Worm (Caenorhabditis elegans) whole organism, late embryonic: ENCODE measurements around the gene K07F5.8.
A peak's percentile ranks its signal among the peaks of the same experiment; 100 is the strongest.

Experiments
- C08G9.2 ChIP-seq: sonication (generic microtip); optimal IDR thresholded peaks from 2 replicates; lab custom pipeline; 2016; ENCODE audit warnings: mild to moderate bottlenecking, missing genetic modification characterization, moderate library complexity, missing compliant biosample characterization
- C38D4.7 ChIP-seq: fragments of 200-800 bp; sonication (Bioruptor generic); optimal IDR thresholded peaks from 2 replicates; lab custom pipeline; 2018; ENCODE audit warnings: mild to moderate bottlenecking, missing genetic modification characterization, moderate library complexity, missing compliant biosample characterization
- F13H6.1 ChIP-seq: sonication (generic microtip); optimal IDR thresholded peaks from 2 replicates; lab custom pipeline; 2016; ENCODE audit warnings: missing genetic modification characterization, missing compliant biosample characterization
- K02D7.2 ChIP-seq: sonication (generic microtip); optimal IDR thresholded peaks from 2 replicates; lab custom pipeline; 2017; ENCODE audit warnings: mild to moderate bottlenecking, missing genetic modification characterization, missing compliant biosample characterization
- T23F11.4 ChIP-seq: fragments of 200-800 bp; sonication (Bioruptor generic); optimal IDR thresholded peaks from 2 replicates; lab custom pipeline; 2018; ENCODE audit warnings: mild to moderate bottlenecking, missing genetic modification characterization, missing compliant biosample characterization
- Y22D7AL.16 ChIP-seq: sonication (generic microtip); optimal IDR thresholded peaks from 2 replicates; lab custom pipeline; 2016; ENCODE audit warnings: missing genetic modification characterization, missing compliant biosample characterization
- ceh-14 ChIP-seq: sonication (generic microtip); optimal IDR thresholded peaks from 2 replicates; lab custom pipeline; 2016; ENCODE audit warnings: missing genotype, missing genetic modification characterization, missing compliant biosample characterization
- ceh-18 ChIP-seq: sonication (generic microtip); optimal IDR thresholded peaks from 2 replicates; lab custom pipeline; 2016; ENCODE audit warnings: missing genetic modification characterization, missing compliant biosample characterization
- ceh-19 ChIP-seq: fragments of 200-800 bp; sonication (Bioruptor generic); optimal IDR thresholded peaks from 2 replicates; lab custom pipeline; 2018; ENCODE audit warnings: mild to moderate bottlenecking, missing genetic modification characterization, missing compliant biosample characterization
- ceh-2 ChIP-seq: sonication (generic microtip); optimal IDR thresholded peaks from 2 replicates; lab custom pipeline; 2016; ENCODE audit warnings: missing genotype, missing genetic modification characterization, missing compliant biosample characterization
- ceh-31 ChIP-seq: sonication (generic microtip); optimal IDR thresholded peaks from 2 replicates; lab custom pipeline; 2016; ENCODE audit warnings: missing genetic modification characterization, missing compliant biosample characterization
- ceh-34 ChIP-seq: sonication (generic microtip); optimal IDR thresholded peaks from 2 replicates; lab custom pipeline; 2016; ENCODE audit warnings: mild to moderate bottlenecking, missing genetic modification characterization, missing compliant biosample characterization
- ceh-45 ChIP-seq: fragments of 200-800 bp; sonication (Bioruptor generic); IDR thresholded peaks from 2 replicates; pipeline ENCODE4 v1.3.6; 2022; ENCODE audit warnings: missing genetic modification reagents, missing genetic modification characterization, missing compliant biosample characterization
- ceh-48 ChIP-seq: sonication (generic microtip); optimal IDR thresholded peaks from 2 replicates; lab custom pipeline; 2016; ENCODE audit warnings: missing genetic modification characterization, inconsistent platforms, missing compliant biosample characterization
- ceh-6 ChIP-seq: fragments of 200-800 bp; sonication (Bioruptor generic); optimal IDR thresholded peaks from 2 replicates; lab custom pipeline; 2018; ENCODE audit warnings: mild to moderate bottlenecking, missing genetic modification characterization, missing compliant biosample characterization
- che-1 ChIP-seq: sonication (generic microtip); optimal IDR thresholded peaks from 2 replicates; lab custom pipeline; 2016; ENCODE audit warnings: mild to moderate bottlenecking, missing genetic modification characterization, missing compliant biosample characterization
- dmd-4 ChIP-seq: sonication (generic microtip); optimal IDR thresholded peaks from 2 replicates; lab custom pipeline; 2016; ENCODE audit warnings: borderline replicate concordance, missing genetic modification characterization, missing compliant biosample characterization
- dve-1 ChIP-seq: sonication (generic microtip); optimal IDR thresholded peaks from 2 replicates; lab custom pipeline; 2017; ENCODE audit warnings: antibody characterized with exemption, mild to moderate bottlenecking, missing genetic modification characterization, missing compliant biosample characterization
- elt-2 ChIP-seq: sonication (generic microtip); optimal IDR thresholded peaks from 2 replicates; lab custom pipeline; 2016; ENCODE audit warnings: missing genetic modification reagents, missing genetic modification characterization, missing compliant biosample characterization
- ets-4 ChIP-seq: sonication (generic microtip); optimal IDR thresholded peaks from 2 replicates; lab custom pipeline; 2016; ENCODE audit warnings: missing genetic modification characterization, missing compliant biosample characterization
- eyg-1 ChIP-seq: sonication (generic microtip); optimal IDR thresholded peaks from 2 replicates; lab custom pipeline; 2016; ENCODE audit warnings: missing genotype, missing genetic modification characterization, missing compliant biosample characterization
- fax-1 ChIP-seq: sonication (generic microtip); optimal IDR thresholded peaks from 2 replicates; lab custom pipeline; 2016; ENCODE audit warnings: missing genotype, missing genetic modification characterization, missing compliant biosample characterization
- fkh-10 ChIP-seq: fragments of 150-350 bp; optimal IDR thresholded peaks from 2 replicates; lab custom pipeline; 2014; ENCODE audit warnings: missing biosample characterization, missing genetic modification reagents, missing genetic modification characterization
- fkh-6 ChIP-seq: sonication (generic microtip); optimal IDR thresholded peaks from 2 replicates; lab custom pipeline; 2016; ENCODE audit warnings: missing genetic modification characterization, missing compliant biosample characterization
- hlh-15 ChIP-seq: sonication (generic microtip); optimal IDR thresholded peaks from 2 replicates; lab custom pipeline; 2016; ENCODE audit warnings: missing genetic modification characterization, missing compliant biosample characterization
- hlh-30 ChIP-seq: sonication (generic microtip); optimal IDR thresholded peaks from 2 replicates; lab custom pipeline; 2017; ENCODE audit warnings: antibody characterized with exemption, missing genetic modification characterization, missing compliant biosample characterization; ENCODE audit not compliant: insufficient read depth
- hlh-8 ChIP-seq: sonication (generic microtip); optimal IDR thresholded peaks from 2 replicates; lab custom pipeline; 2016; ENCODE audit warnings: missing genotype, missing genetic modification characterization, missing compliant biosample characterization
- lim-6 ChIP-seq: sonication (generic microtip); optimal IDR thresholded peaks from 2 replicates; lab custom pipeline; 2016; ENCODE audit warnings: missing genetic modification characterization, missing compliant biosample characterization
- madf-2 ChIP-seq: sonication (generic microtip); optimal IDR thresholded peaks from 2 replicates; lab custom pipeline; 2017; ENCODE audit warnings: missing genetic modification characterization, missing compliant biosample characterization
- mec-3 ChIP-seq: sonication (generic microtip); optimal IDR thresholded peaks from 2 replicates; lab custom pipeline; 2016; ENCODE audit warnings: borderline replicate concordance, missing genetic modification characterization, missing compliant biosample characterization
- nfya-1 ChIP-seq: sonication (generic microtip); optimal IDR thresholded peaks from 2 replicates; lab custom pipeline; 2017; ENCODE audit warnings: missing genetic modification characterization, mild to moderate bottlenecking, missing compliant biosample characterization, antibody characterized with exemption, moderate library complexity
- nhr-232 ChIP-seq: sonication (generic microtip); optimal IDR thresholded peaks from 2 replicates; lab custom pipeline; 2016; ENCODE audit warnings: missing genetic modification characterization, missing compliant biosample characterization
- npax-4 ChIP-seq: sonication (generic microtip); optimal IDR thresholded peaks from 2 replicates; lab custom pipeline; 2016; ENCODE audit warnings: missing genetic modification characterization, missing compliant biosample characterization
- pag-3 ChIP-seq: sonication (generic microtip); optimal IDR thresholded peaks from 2 replicates; lab custom pipeline; 2016; ENCODE audit warnings: missing compliant biosample characterization, missing genetic modification characterization, borderline replicate concordance
- pat-9 ChIP-seq: fragments of 200-800 bp; sonication (Bioruptor generic); optimal IDR thresholded peaks from 2 replicates; lab custom pipeline; 2018; ENCODE audit warnings: mild to moderate bottlenecking, missing genetic modification characterization, moderate library complexity, missing compliant biosample characterization
- pax-1 ChIP-seq: fragments of 150-350 bp; optimal IDR thresholded peaks from 2 replicates; lab custom pipeline; 2014; ENCODE audit warnings: missing biosample characterization, missing genetic modification characterization
- pha-2 ChIP-seq: sonication (generic microtip); optimal IDR thresholded peaks from 2 replicates; lab custom pipeline; 2017; ENCODE audit warnings: mild to moderate bottlenecking, missing genetic modification characterization, missing compliant biosample characterization
- pha-4 ChIP-seq: fragments of 150-350 bp; optimal IDR thresholded peaks from 2 replicates; lab custom pipeline; 2018; ENCODE audit warnings: missing biosample characterization, missing genetic modification reagents, missing genetic modification characterization
- pros-1 ChIP-seq: fragments of 150-350 bp; optimal IDR thresholded peaks from 2 replicates; lab custom pipeline; 2014; ENCODE audit warnings: missing biosample characterization, missing genetic modification reagents, missing genetic modification characterization
- ref-2 ChIP-seq: sonication (generic microtip); optimal IDR thresholded peaks from 2 replicates; lab custom pipeline; 2016; ENCODE audit warnings: missing genetic modification characterization, missing compliant biosample characterization
- rnt-1 ChIP-seq: sonication (generic microtip); optimal IDR thresholded peaks from 2 replicates; lab custom pipeline; 2016; ENCODE audit warnings: missing genetic modification characterization, missing compliant biosample characterization
- sdc-2 ChIP-seq: sonication (generic microtip); optimal IDR thresholded peaks from 2 replicates; lab custom pipeline; 2016; ENCODE audit warnings: missing genotype, missing genetic modification characterization, missing compliant biosample characterization
- sox-4 ChIP-seq: sonication (generic microtip); optimal IDR thresholded peaks from 2 replicates; lab custom pipeline; 2017; ENCODE audit warnings: mild to moderate bottlenecking, missing genetic modification characterization, inconsistent platforms, missing compliant biosample characterization
- syd-9 ChIP-seq: sonication (generic microtip); optimal IDR thresholded peaks from 2 replicates; lab custom pipeline; 2016; ENCODE audit warnings: mild to moderate bottlenecking, missing genetic modification characterization, moderate library complexity, missing compliant biosample characterization
- tbx-2 ChIP-seq: sonication (generic microtip); optimal IDR thresholded peaks from 2 replicates; lab custom pipeline; 2016; ENCODE audit warnings: missing genetic modification characterization, missing compliant biosample characterization
- ttx-3 ChIP-seq: sonication (generic microtip); optimal IDR thresholded peaks from 2 replicates; lab custom pipeline; 2016; ENCODE audit warnings: missing genetic modification reagents, missing genetic modification characterization, missing compliant biosample characterization
- unc-42 ChIP-seq: sonication (generic microtip); optimal IDR thresholded peaks from 2 replicates; lab custom pipeline; 2016; ENCODE audit warnings: missing genotype, missing genetic modification characterization, missing compliant biosample characterization
- unc-86 ChIP-seq: sonication (generic microtip); optimal IDR thresholded peaks from 2 replicates; lab custom pipeline; 2016; ENCODE audit warnings: missing genetic modification characterization, missing compliant biosample characterization
- zip-5 ChIP-seq: sonication (generic microtip); optimal IDR thresholded peaks from 2 replicates; lab custom pipeline; 2016; ENCODE audit warnings: missing genetic modification characterization, missing compliant biosample characterization

Gene K07F5.8

ce11 chrIV:9858970-9859369, 9.4 kb upstream of the K07F5.8 start:
- TF ChIP-seq C38D4.7 (GFP tag; lab: Kevin White, UChicago) (no peak), sdc-2 (tag; lab: Kevin White, UChicago) (no peak), pat-9 (tag; lab: Kevin White, UChicago) (no peak), K02D7.2 (tag; lab: Kevin White, UChicago) (no peak), che-1 (tag; lab: Kevin White, UChicago) (no peak), eyg-1 (tag; lab: Kevin White, UChicago) (no peak), ceh-6 (no peak), rnt-1 (tag; lab: Kevin White, UChicago) (no peak), ets-4 (no peak), sox-4 (no peak), ceh-31 (tag; lab: Kevin White, UChicago) (no peak), fkh-10 (GFP tag; lab: Kevin White, UChicago) (no peak), elt-2 (tag; lab: Kevin White, UChicago) (no peak), hlh-15 (tag; lab: Kevin White, UChicago) (no peak), mec-3 (tag; lab: Kevin White, UChicago) (no peak), npax-4 (tag; lab: Kevin White, UChicago) (no peak), hlh-8 (tag; lab: Kevin White, UChicago) (no peak), ceh-48 (tag; lab: Kevin White, UChicago) (no peak), fkh-6 (tag; lab: Kevin White, UChicago) (no peak), ceh-45 (GFP tag; lab: Robert Waterston, UW) (no peak)

DNA sequence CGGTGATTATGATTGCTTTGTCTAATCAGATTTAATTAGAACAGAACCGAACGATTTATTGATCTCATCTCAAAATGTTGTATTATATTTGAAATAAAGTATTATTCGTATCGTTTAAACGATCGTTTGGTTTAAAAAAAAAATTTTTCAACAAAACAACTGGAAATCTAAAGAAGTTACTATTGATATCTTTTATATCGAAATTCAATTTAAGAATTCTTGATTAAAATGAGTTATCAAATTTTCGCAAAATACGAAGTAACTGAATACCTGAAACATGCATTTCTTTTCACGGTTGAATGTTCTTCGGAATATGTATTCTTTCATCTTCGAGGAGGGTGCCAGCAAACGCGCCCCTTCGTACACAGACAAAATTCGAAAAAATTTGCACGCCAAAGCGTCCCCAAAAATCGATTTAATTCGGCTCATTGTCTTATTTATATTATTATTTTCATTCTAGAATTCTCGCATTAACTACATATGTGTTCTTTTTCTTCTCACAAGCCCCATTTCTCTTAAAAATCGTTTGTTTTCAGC, 8.5 kb upstream of the K07F5.8 start, which contains the start of gene npp-1:
npp-1 (plus strand) TSS at position 537 of the 537 bp plus-strand sequence.
- TF ChIP-seq fkh-10 (GFP tag; lab: Kevin White, UChicago) = no peak
- TF ChIP-seq T23F11.4 (GFP tag; lab: Kevin White, UChicago) = no peak
- TF ChIP-seq ceh-14 (tag; lab: Kevin White, UChicago) = peak; percentile 23
- no peak for TF ChIP-seq madf-2
- peak; percentile 38 for TF ChIP-seq ceh-48 (tag; lab: Kevin White, UChicago)
- TF ChIP-seq pha-4 (tag; lab: Kevin White, UChicago) = no peak
- peak; percentile 29 for TF ChIP-seq zip-5
- peak; percentile 12 for TF ChIP-seq C08G9.2
- TF ChIP-seq fax-1 (tag; lab: Kevin White, UChicago) = peak; percentile 16
- peak; percentile 25 for TF ChIP-seq hlh-8 (tag; lab: Kevin White, UChicago)
- TF ChIP-seq che-1 (tag; lab: Kevin White, UChicago) = no peak
- TF ChIP-seq pax-1 (tag; lab: Kevin White, UChicago) = no peak
- peak; percentile 59 for TF ChIP-seq tbx-2 (tag; lab: Kevin White, UChicago)
- TF ChIP-seq pros-1 (tag; lab: Kevin White, UChicago) = no peak
- no peak for TF ChIP-seq sdc-2 (tag; lab: Kevin White, UChicago)
- TF ChIP-seq ceh-19 (GFP tag; lab: Kevin White, UChicago) = no peak
- no peak for TF ChIP-seq sox-4
- no peak for TF ChIP-seq fkh-6 (tag; lab: Kevin White, UChicago)
- no peak for TF ChIP-seq nhr-232 (tag; lab: Kevin White, UChicago)
- TF ChIP-seq lim-6 (tag; lab: Kevin White, UChicago) = no peak
- no peak for TF ChIP-seq ceh-2
- no peak for TF ChIP-seq dmd-4 (tag; lab: Kevin White, UChicago)
- TF ChIP-seq ttx-3 = no peak
- no peak for TF ChIP-seq ceh-18 (tag; lab: Kevin White, UChicago)
- no peak for TF ChIP-seq hlh-30 (tag; lab: Kevin White, UChicago)
- no peak for TF ChIP-seq hlh-15 (tag; lab: Kevin White, UChicago)
- peak; percentile 43 for TF ChIP-seq elt-2 (tag; lab: Kevin White, UChicago)
- no peak for TF ChIP-seq eyg-1 (tag; lab: Kevin White, UChicago)
- no peak for TF ChIP-seq rnt-1 (tag; lab: Kevin White, UChicago)
- TF ChIP-seq syd-9 (tag; lab: Kevin White, UChicago) = no peak
- TF ChIP-seq dve-1 (tag; lab: Kevin White, UChicago) = no peak
- TF ChIP-seq unc-42 (tag; lab: Kevin White, UChicago) = peak; percentile 6
- TF ChIP-seq unc-86 (tag; lab: Kevin White, UChicago) = no peak
- TF ChIP-seq K02D7.2 (tag; lab: Kevin White, UChicago) = no peak
- no peak for TF ChIP-seq Y22D7AL.16 (tag; lab: Kevin White, UChicago)
- peak; percentile 14 for TF ChIP-seq nfya-1 (tag; lab: Kevin White, UChicago)
- TF ChIP-seq pha-2 (tag; lab: Kevin White, UChicago) = no peak
- peak; percentile 21 for TF ChIP-seq ref-2 (tag; lab: Kevin White, UChicago)
- peak; percentile 12 for TF ChIP-seq ets-4
- no peak for TF ChIP-seq F13H6.1 (tag; lab: Kevin White, UChicago)
- no peak for TF ChIP-seq npax-4 (tag; lab: Kevin White, UChicago)
- no peak for TF ChIP-seq pag-3 (tag; lab: Kevin White, UChicago)
- no peak for TF ChIP-seq ceh-34 (tag; lab: Kevin White, UChicago)
